Worm (Caenorhabditis elegans) whole organism, L2 larva: Measurements from ENCODE around the gene F54E7.6.
A peak's percentile ranks its signal among the peaks of the same experiment; 100 is the strongest.

ENCODE experiments used
- C34F6.9 ChIP-seq: fragments of 150-350 bp; optimal IDR thresholded peaks from 2 replicates; lab custom pipeline; 2014; ENCODE audit warnings: missing biosample characterization, missing genetic modification characterization
- F13H6.1 ChIP-seq: sonication (generic microtip); optimal IDR thresholded peaks from 2 replicates; lab custom pipeline; 2016; ENCODE audit warnings: missing genetic modification characterization, missing compliant biosample characterization
- R02D3.7 ChIP-seq: fragments of 150-350 bp; optimal IDR thresholded peaks from 2 replicates; lab custom pipeline; 2014; ENCODE audit warnings: missing biosample characterization, missing genetic modification characterization
- Y55F3AM.14 ChIP-seq: fragments of 200-800 bp; sonication (Bioruptor generic); optimal IDR thresholded peaks from 2 replicates; lab custom pipeline; 2018; ENCODE audit warnings: mild to moderate bottlenecking, missing genetic modification characterization, missing compliant biosample characterization
- ZK546.5 ChIP-seq: sonication (generic microtip); optimal IDR thresholded peaks from 2 replicates; lab custom pipeline; 2017; ENCODE audit warnings: missing biosample characterization, missing genetic modification characterization
- alr-1 ChIP-seq: fragments of 150-350 bp; optimal IDR thresholded peaks from 2 replicates; lab custom pipeline; 2014; ENCODE audit warnings: missing biosample characterization, missing genetic modification characterization
- aly-2 ChIP-seq: fragments of 150-350 bp; optimal IDR thresholded peaks from 2 replicates; lab custom pipeline; 2014; ENCODE audit warnings: missing biosample characterization, missing genetic modification characterization
- ama-1 ChIP-seq: fragments of 150-350 bp; optimal IDR thresholded peaks from 2 replicates; lab custom pipeline; 2018; ENCODE audit warnings: inconsistent platforms
- blmp-1 ChIP-seq: sonication (generic microtip); optimal IDR thresholded peaks from 2 replicates; lab custom pipeline; 2017; ENCODE audit warnings: missing genetic modification characterization, mild to moderate bottlenecking, missing compliant biosample characterization, antibody characterized with exemption, moderate library complexity; ENCODE audit not compliant: insufficient read depth
- ceh-16 ChIP-seq: fragments of 150-350 bp; optimal IDR thresholded peaks from 2 replicates; lab custom pipeline; 2014; ENCODE audit warnings: missing biosample characterization, missing genetic modification characterization
- ceh-82 ChIP-seq: fragments of 150-350 bp; optimal IDR thresholded peaks from 2 replicates; lab custom pipeline; 2014; ENCODE audit warnings: missing biosample characterization, missing genetic modification characterization
- crh-2 ChIP-seq: sonication (generic microtip); optimal IDR thresholded peaks from 2 replicates; lab custom pipeline; 2017; ENCODE audit warnings: missing biosample characterization, missing genetic modification characterization
- dmd-4 ChIP-seq: sonication (generic microtip); optimal IDR thresholded peaks from 2 replicates; lab custom pipeline; 2017; ENCODE audit warnings: missing biosample characterization, missing genetic modification characterization
- egl-27 ChIP-seq: sonication (generic microtip); optimal IDR thresholded peaks from 3 replicates; lab custom pipeline; 2017; ENCODE audit warnings: missing biosample characterization, missing genetic modification reagents, missing genetic modification characterization
- elt-1 ChIP-seq: fragments of 150-350 bp; optimal IDR thresholded peaks from 2 replicates; lab custom pipeline; 2014; ENCODE audit warnings: missing biosample characterization, missing genetic modification characterization
- fos-1 ChIP-seq: fragments of 150-350 bp; optimal IDR thresholded peaks from 2 replicates; lab custom pipeline; 2014; ENCODE audit warnings: missing biosample characterization, missing genetic modification characterization
- gmeb-1 ChIP-seq: fragments of 150-350 bp; optimal IDR thresholded peaks from 2 replicates; lab custom pipeline; 2014; ENCODE audit warnings: missing biosample characterization, missing genetic modification characterization
- lin-11 ChIP-seq: fragments of 150-350 bp; sonication (generic microtip); optimal IDR thresholded peaks from 2 replicates; lab custom pipeline; 2014; ENCODE audit warnings: missing biosample characterization, missing genetic modification characterization, inconsistent platforms, mixed read lengths
- lin-13 ChIP-seq: fragments of 150-350 bp; optimal IDR thresholded peaks from 2 replicates; lab custom pipeline; 2014; ENCODE audit warnings: missing biosample characterization, missing genetic modification reagents, missing genetic modification characterization
- lin-39 ChIP-seq: fragments of 150-350 bp; optimal IDR thresholded peaks from 2 replicates; lab custom pipeline; 2014; ENCODE audit warnings: missing biosample characterization, missing genetic modification reagents, missing genetic modification characterization
- lsy-2 ChIP-seq, 2 experiments: fragments of 150-350 bp in 1 of 2; sonication (generic microtip) in 1 of 2; optimal IDR thresholded peaks; 2 replicates each; lab custom pipeline; 2014 to 2017; ENCODE audit warnings: missing biosample characterization in 2 of 2, missing genetic modification characterization in 2 of 2
- mab-5 ChIP-seq: fragments of 150-350 bp; optimal IDR thresholded peaks from 2 replicates; lab custom pipeline; 2014; ENCODE audit warnings: missing biosample characterization, missing genetic modification characterization
- mbf-1 ChIP-seq: sonication (generic microtip); optimal IDR thresholded peaks from 2 replicates; lab custom pipeline; 2017; ENCODE audit warnings: missing biosample characterization, missing genetic modification characterization
- mdl-1 ChIP-seq, 2 experiments: fragments of 150-350 bp in 1 of 2; sonication (generic microtip) in 1 of 2; optimal IDR thresholded peaks; 2 replicates each; lab custom pipeline; 2017; ENCODE audit warnings: missing biosample characterization in 2 of 2, missing genetic modification characterization in 2 of 2
- nhr-10 ChIP-seq: sonication (generic microtip); optimal IDR thresholded peaks from 2 replicates; lab custom pipeline; 2017; ENCODE audit warnings: missing biosample characterization, missing genetic modification characterization
- nhr-11 ChIP-seq: fragments of 150-350 bp; optimal IDR thresholded peaks from 2 replicates; lab custom pipeline; 2014; ENCODE audit warnings: missing biosample characterization, missing genetic modification characterization
- nhr-12 ChIP-seq: fragments of 150-350 bp; optimal IDR thresholded peaks from 2 replicates; lab custom pipeline; 2014; ENCODE audit warnings: missing biosample characterization, missing genetic modification characterization
- nhr-129 ChIP-seq: fragments of 150-350 bp; optimal IDR thresholded peaks from 2 replicates; lab custom pipeline; 2014; ENCODE audit warnings: missing biosample characterization, missing genetic modification characterization
- nhr-21 ChIP-seq: fragments of 150-350 bp; optimal IDR thresholded peaks from 2 replicates; lab custom pipeline; 2014; ENCODE audit warnings: missing biosample characterization, missing genetic modification characterization
- nhr-23 ChIP-seq: fragments of 150-350 bp; optimal IDR thresholded peaks from 2 replicates; lab custom pipeline; 2014; ENCODE audit warnings: missing biosample characterization, missing genetic modification reagents, missing genetic modification characterization
- nhr-237 ChIP-seq: fragments of 150-350 bp; optimal IDR thresholded peaks from 2 replicates; lab custom pipeline; 2014; ENCODE audit warnings: missing biosample characterization, missing genetic modification characterization
- nhr-25 ChIP-seq: fragments of 150-350 bp; sonication (generic microtip); optimal IDR thresholded peaks from 3 replicates; lab custom pipeline; 2014; ENCODE audit warnings: missing biosample characterization, missing genetic modification characterization
- nhr-6 ChIP-seq: fragments of 150-350 bp; optimal IDR thresholded peaks from 2 replicates; lab custom pipeline; 2014; ENCODE audit warnings: missing biosample characterization, missing genetic modification characterization
- nhr-77 ChIP-seq: fragments of 150-350 bp; optimal IDR thresholded peaks from 2 replicates; lab custom pipeline; 2014; ENCODE audit warnings: missing biosample characterization, missing genetic modification characterization
- peb-1 ChIP-seq: fragments of 150-350 bp; optimal IDR thresholded peaks from 2 replicates; lab custom pipeline; 2014; ENCODE audit warnings: missing biosample characterization, missing genetic modification characterization
- sem-4 ChIP-seq: fragments of 150-350 bp; optimal IDR thresholded peaks from 2 replicates; lab custom pipeline; 2014; ENCODE audit warnings: missing biosample characterization, missing genetic modification reagents, missing genetic modification characterization
- skn-1 ChIP-seq: sonication (generic microtip); optimal IDR thresholded peaks from 2 replicates; lab custom pipeline; 2017; ENCODE audit warnings: missing biosample characterization, missing genetic modification characterization
- sma-3 ChIP-seq: sonication (generic microtip); optimal IDR thresholded peaks from 2 replicates; lab custom pipeline; 2016; ENCODE audit warnings: missing genetic modification reagents, missing genetic modification characterization, missing compliant biosample characterization
- sma-9 ChIP-seq, 2 experiments: fragments of 150-350 bp in 1 of 2; sonication (generic microtip) in 1 of 2; optimal IDR thresholded peaks; 2 replicates each; lab custom pipeline; 2014 to 2016; ENCODE audit warnings: missing genetic modification characterization in 2 of 2, mild to moderate bottlenecking in 1 of 2, missing biosample characterization in 1 of 2, missing compliant biosample characterization in 1 of 2, missing genetic modification reagents in 1 of 2, moderate library complexity in 1 of 2
- snpc-4 ChIP-seq: fragments of 150-350 bp; optimal IDR thresholded peaks from 2 replicates; lab custom pipeline; 2014; ENCODE audit warnings: missing biosample characterization, missing genetic modification characterization
- unc-55 ChIP-seq: fragments of 150-350 bp; sonication (generic microtip); optimal IDR thresholded peaks from 3 replicates; lab custom pipeline; 2014; ENCODE audit warnings: missing biosample characterization, missing genetic modification reagents, missing genetic modification characterization
- unc-62 ChIP-seq: fragments of 150-350 bp; optimal IDR thresholded peaks from 2 replicates; lab custom pipeline; 2014; ENCODE audit warnings: missing biosample characterization, missing genetic modification reagents, missing genetic modification characterization
- zag-1 ChIP-seq: fragments of 150-350 bp; optimal IDR thresholded peaks from 2 replicates; lab custom pipeline; 2014; ENCODE audit warnings: missing biosample characterization, missing genetic modification characterization
- ztf-1 ChIP-seq: fragments of 200-800 bp; sonication (Bioruptor generic); conservative IDR thresholded peaks from 2 replicates; pipeline ENCODE4 v1.3.6; 2022; ENCODE audit warnings: missing genetic modification characterization, missing compliant biosample characterization
- ztf-11 ChIP-seq: sonication (generic microtip); optimal IDR thresholded peaks from 2 replicates; lab custom pipeline; 2017; ENCODE audit warnings: missing biosample characterization, missing genetic modification characterization
- ztf-4 ChIP-seq: fragments of 150-350 bp; optimal IDR thresholded peaks from 2 replicates; lab custom pipeline; 2014; ENCODE audit warnings: missing biosample characterization, missing genetic modification characterization

The F54E7.6 gene

ce11 chrIII:5708024-5708423 is 47.1 kb upstream of the F54E7.6 start:
- TF ChIP-seq crh-2 (no peak), fos-1 (no peak), nhr-129 (tag; lab: Kevin White, UChicago) (peak; percentile 50), mdl-1 (tag; optimal IDR thresholded peaks at IDR 0.05; lab: Kevin White, UChicago) (no peak)

- no peak for TF ChIP-seq dmd-4
- no peak for TF ChIP-seq zag-1
- no peak for TF ChIP-seq elt-1
- TF ChIP-seq ztf-11: no peak
- no peak for TF ChIP-seq peb-1
- no peak for TF ChIP-seq ztf-4 (tag; lab: Kevin White, UChicago)
- TF ChIP-seq fos-1: no peak
- TF ChIP-seq ceh-16 (tag; lab: Kevin White, UChicago): no peak
- TF ChIP-seq C34F6.9 (tag; lab: Kevin White, UChicago): no peak
- no peak for TF ChIP-seq mdl-1 (tag; optimal IDR thresholded peaks at IDR 0.05; lab: Kevin White, UChicago)
- TF ChIP-seq mbf-1: no peak
These were observed 46.7 kb upstream of the F54E7.6 start for ce11 chrIII:5707546-5707945.

DNA sequence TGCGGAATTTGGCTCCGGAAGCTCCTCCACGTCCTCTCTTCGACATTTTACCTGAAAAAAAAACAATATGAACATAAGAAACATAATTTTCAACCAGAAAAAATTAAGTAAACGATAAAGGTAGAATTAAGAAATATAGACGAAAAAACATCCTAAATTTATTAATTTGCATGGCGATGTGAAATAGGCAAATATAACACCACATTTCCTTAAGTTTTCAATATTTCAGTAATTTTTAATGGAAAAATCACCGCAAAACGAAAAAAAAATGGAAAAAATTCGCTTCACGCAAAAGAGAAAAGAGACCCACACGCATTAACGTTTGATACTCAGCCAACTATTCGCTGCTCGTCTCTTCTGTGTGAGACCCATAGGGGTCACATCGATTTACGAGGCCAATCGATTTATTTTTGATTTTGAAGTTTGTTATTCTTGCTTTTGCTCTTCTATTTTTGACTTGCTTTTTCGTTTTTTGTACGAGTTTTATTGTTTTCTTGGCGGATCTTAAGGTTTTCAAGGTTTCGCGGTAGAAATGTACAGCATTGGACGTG is 45.3 kb upstream of the F54E7.6 start, which contains the start of gene rpl-23:
rpl-23 (minus strand) TSS at position 51 of the 551 bp plus-strand sequence.
- TF ChIP-seq skn-1 (tag; lab: Kevin White, UChicago) (peak; percentile 7), ztf-1 (GFP tag; lab: Robert Waterston, UW) (no peak), unc-62 (GFP tag; lab: Kevin White, UChicago) (no peak), F13H6.1 (tag; lab: Kevin White, UChicago) (peak; percentile 78), lsy-2 (tag; optimal IDR thresholded peaks at IDR 0.05; lab: Kevin White, UChicago) (peak; percentile 85 to 96), fos-1 (peak; percentile 93), lin-13 (GFP tag; lab: Kevin White, UChicago) (peak; percentile 96), mdl-1 (tag; optimal IDR thresholded peaks at IDR 0.05; lab: Kevin White, UChicago) (peak in 1 of 2 experiments; percentile 29), lin-39 (no peak), Y55F3AM.14 (GFP tag; lab: Kevin White, UChicago) (no peak), nhr-12 (no peak), ztf-4 (tag; lab: Kevin White, UChicago) (peak; percentile 88), egl-27 (tag; lab: Kevin White, UChicago) (peak; percentile 76), mab-5 (tag; lab: Kevin White, UChicago) (peak; percentile 85), peb-1 (no peak), sma-3 (GFP tag; lab: Kevin White, UChicago) (peak; percentile 88), crh-2 (peak; percentile 97), elt-1 (no peak), unc-55 (peak; percentile 100), sma-9 (GFP tag; optimal IDR thresholded peaks at IDR 0.05; lab: Kevin White, UChicago) (peak; percentile 90), sma-9 (tag; optimal IDR thresholded peaks at IDR 0.05; lab: Kevin White, UChicago) (no peak), alr-1 (tag; lab: Kevin White, UChicago) (no peak), sem-4 (tag; lab: Kevin White, UChicago) (peak; percentile 84), ZK546.5 (tag; lab: Kevin White, UChicago) (peak; percentile 59), gmeb-1 (tag; lab: Kevin White, UChicago) (peak; percentile 91), blmp-1 (peak; percentile 80), nhr-23 (tag; lab: Kevin White, UChicago) (no peak), nhr-237 (no peak), nhr-21 (tag; lab: Kevin White, UChicago) (peak; percentile 89), nhr-6 (tag; lab: Kevin White, UChicago) (peak; percentile 92), snpc-4 (tag; lab: Kevin White, UChicago) (peak; percentile 72), ceh-16 (tag; lab: Kevin White, UChicago) (peak; percentile 55), zag-1 (peak; percentile 84), R02D3.7 (peak; percentile 96), aly-2 (tag; lab: Kevin White, UChicago) (no peak), C34F6.9 (tag; lab: Kevin White, UChicago) (peak; percentile 97), ztf-11 (no peak), nhr-129 (tag; lab: Kevin White, UChicago) (peak; percentile 98), mbf-1 (no peak), ama-1 (lab: Kevin White, UChicago) (peak; percentile 83), lin-11 (tag; lab: Kevin White, UChicago) (peak; percentile 92), nhr-77 (peak; percentile 25), nhr-10 (tag; lab: Kevin White, UChicago) (peak; percentile 12), nhr-11 (tag; lab: Kevin White, UChicago) (no peak), ceh-82 (peak; percentile 73), nhr-25 (tag; lab: Kevin White, UChicago) (peak; percentile 95)
